Worm (Caenorhabditis elegans) whole organism, late embryonic: ENCODE data around the gene B0218.5.

ENCODE experiments used
- ama-1 ChIP-seq: fragments of 150-350 bp; optimal IDR thresholded peaks from 2 replicates; lab custom pipeline; 2014
- ceh-2 ChIP-seq: sonication (generic microtip); optimal IDR thresholded peaks from 2 replicates; lab custom pipeline; 2016; ENCODE audit warnings: missing genotype, missing genetic modification characterization, missing compliant biosample characterization
- dmd-4 ChIP-seq: sonication (generic microtip); optimal IDR thresholded peaks from 2 replicates; lab custom pipeline; 2016; ENCODE audit warnings: borderline replicate concordance, missing genetic modification characterization, missing compliant biosample characterization
- hlh-30 ChIP-seq: sonication (generic microtip); optimal IDR thresholded peaks from 2 replicates; lab custom pipeline; 2017; ENCODE audit warnings: antibody characterized with exemption, missing genetic modification characterization, missing compliant biosample characterization; ENCODE audit not compliant: insufficient read depth
- lim-6 ChIP-seq: sonication (generic microtip); optimal IDR thresholded peaks from 2 replicates; lab custom pipeline; 2016; ENCODE audit warnings: missing genetic modification characterization, missing compliant biosample characterization
- mec-3 ChIP-seq: sonication (generic microtip); optimal IDR thresholded peaks from 2 replicates; lab custom pipeline; 2016; ENCODE audit warnings: borderline replicate concordance, missing genetic modification characterization, missing compliant biosample characterization
- nhr-11 ChIP-seq: fragments of 150-350 bp; optimal IDR thresholded peaks from 2 replicates; lab custom pipeline; 2014; ENCODE audit warnings: missing biosample characterization, missing genetic modification characterization

- TF ChIP-seq lim-6: no peak
- TF ChIP-seq dmd-4: no peak
- TF ChIP-seq ama-1 (lab: Kevin White, UChicago): no peak
- TF ChIP-seq nhr-11: no peak
- TF ChIP-seq mec-3 (tag; lab: Kevin White, UChicago): no peak
- no peak for TF ChIP-seq hlh-30
- TF ChIP-seq ceh-2 (tag; lab: Kevin White, UChicago): no peak
Measured at ce11 chrIV:8199824-8200223, 42.8 kb upstream of the B0218.5 start.
